Worm (Caenorhabditis elegans) whole organism, mixed stage, embryonic: ENCODE results near the gene tdp-1.

Experiments used
- M03D4.4 ChIP-seq: sonication (generic microtip); optimal IDR thresholded peaks from 2 replicates; lab custom pipeline; 2017; ENCODE audit warnings: mild to moderate bottlenecking, missing genetic modification characterization, missing compliant biosample characterization
- bed-3 ChIP-seq: fragments of 200-800 bp; sonication (Bioruptor generic); optimal IDR thresholded peaks from 3 replicates; lab custom pipeline; 2018; ENCODE audit warnings: mild to moderate bottlenecking, missing genetic modification characterization, moderate library complexity, missing compliant biosample characterization
- blmp-1 ChIP-seq: fragments of 150-350 bp; optimal IDR thresholded peaks from 2 replicates; lab custom pipeline; 2014; ENCODE audit warnings: missing biosample characterization, missing genetic modification characterization
- ceh-39 ChIP-seq: fragments of 150-350 bp; optimal IDR thresholded peaks from 2 replicates; lab custom pipeline; 2014; ENCODE audit warnings: missing biosample characterization, missing genetic modification characterization
- ceh-43 ChIP-seq: fragments of 200-800 bp; sonication (Bioruptor generic); optimal IDR thresholded peaks from 2 replicates; lab custom pipeline; 2018; ENCODE audit warnings: mild to moderate bottlenecking, missing genetic modification characterization, moderate library complexity, missing compliant biosample characterization
- ceh-83 ChIP-seq: fragments of 200-800 bp; sonication (Bioruptor generic); optimal IDR thresholded peaks from 2 replicates; lab custom pipeline; 2018; ENCODE audit warnings: mild to moderate bottlenecking, missing genetic modification characterization, missing compliant biosample characterization
- ces-1 ChIP-seq: fragments of 150-350 bp; optimal IDR thresholded peaks from 2 replicates; lab custom pipeline; 2014; ENCODE audit warnings: missing biosample characterization, missing genetic modification reagents, missing genetic modification characterization
- cnd-1 ChIP-seq: fragments of 200-800 bp; sonication (Bioruptor generic); optimal IDR thresholded peaks from 2 replicates; lab custom pipeline; 2018; ENCODE audit warnings: mild to moderate bottlenecking, missing genetic modification characterization, missing compliant biosample characterization
- drap-1 ChIP-seq: fragments of 200-800 bp; sonication (Bioruptor generic); optimal IDR thresholded peaks from 3 replicates; lab custom pipeline; 2018; ENCODE audit warnings: mild to moderate bottlenecking, missing genetic modification characterization, missing compliant biosample characterization
- elt-1 ChIP-seq: sonication (generic microtip); optimal IDR thresholded peaks from 2 replicates; lab custom pipeline; 2017; ENCODE audit warnings: missing genetic modification characterization, mild to moderate bottlenecking, missing compliant biosample characterization, antibody characterized with exemption, moderate library complexity, borderline replicate concordance; ENCODE audit not compliant: insufficient read depth
- elt-3 ChIP-seq: fragments of 150-350 bp; optimal IDR thresholded peaks from 2 replicates; lab custom pipeline; 2014; ENCODE audit warnings: missing biosample characterization, missing genetic modification characterization
- flh-1 ChIP-seq: fragments of 200-800 bp; sonication (Bioruptor generic); optimal IDR thresholded peaks from 2 replicates; lab custom pipeline; 2018; ENCODE audit warnings: mild to moderate bottlenecking, missing genetic modification characterization, moderate library complexity, missing compliant biosample characterization
- ham-2 ChIP-seq: fragments of 200-800 bp; sonication (Bioruptor generic); optimal IDR thresholded peaks from 2 replicates; lab custom pipeline; 2018; ENCODE audit warnings: mild to moderate bottlenecking, missing genetic modification characterization, missing compliant biosample characterization
- lin-13 ChIP-seq: fragments of 150-350 bp; optimal IDR thresholded peaks from 2 replicates; lab custom pipeline; 2014; ENCODE audit warnings: missing biosample characterization, missing genetic modification characterization
- lin-32 ChIP-seq: fragments of 200-800 bp; sonication (Bioruptor generic); optimal IDR thresholded peaks from 2 replicates; lab custom pipeline; 2018; ENCODE audit warnings: mild to moderate bottlenecking, missing genetic modification characterization, missing compliant biosample characterization
- lsy-2 ChIP-seq: fragments of 150-350 bp; optimal IDR thresholded peaks from 2 replicates; lab custom pipeline; 2014; ENCODE audit warnings: missing biosample characterization, missing genetic modification characterization
- mab-5 ChIP-seq: fragments of 150-350 bp; optimal IDR thresholded peaks from 2 replicates; lab custom pipeline; 2014; ENCODE audit warnings: missing biosample characterization, missing genetic modification characterization
- mep-1 ChIP-seq: fragments of 150-350 bp; optimal IDR thresholded peaks from 2 replicates; lab custom pipeline; 2017; ENCODE audit warnings: missing biosample characterization, missing genetic modification reagents, missing genetic modification characterization, inconsistent platforms
- mls-2 ChIP-seq: sonication (generic microtip); optimal IDR thresholded peaks from 2 replicates; lab custom pipeline; 2016; ENCODE audit warnings: mild to moderate bottlenecking, missing genetic modification characterization, moderate library complexity, missing compliant biosample characterization
- nhr-12 ChIP-seq: fragments of 150-350 bp; optimal IDR thresholded peaks from 2 replicates; lab custom pipeline; 2014; ENCODE audit warnings: missing biosample characterization, missing genetic modification characterization
- nhr-2 ChIP-seq: fragments of 150-350 bp; optimal IDR thresholded peaks from 2 replicates; lab custom pipeline; 2014; ENCODE audit warnings: missing biosample characterization, missing genetic modification characterization
- nhr-28 ChIP-seq: fragments of 150-350 bp; optimal IDR thresholded peaks from 2 replicates; lab custom pipeline; 2014; ENCODE audit warnings: missing biosample characterization, missing genetic modification characterization
- nhr-76 ChIP-seq: sonication (generic microtip); optimal IDR thresholded peaks from 2 replicates; lab custom pipeline; 2017; ENCODE audit warnings: missing biosample characterization, missing genetic modification characterization
- pha-4 ChIP-seq: fragments of 150-350 bp; optimal IDR thresholded peaks from 2 replicates; lab custom pipeline; 2018; ENCODE audit warnings: missing biosample characterization, missing genetic modification reagents, missing genetic modification characterization
- sem-2 ChIP-seq: fragments of 200-800 bp; sonication (Bioruptor generic); optimal IDR thresholded peaks from 2 replicates; lab custom pipeline; 2018; ENCODE audit warnings: mild to moderate bottlenecking, missing genetic modification characterization, missing compliant biosample characterization
- snpc-4 ChIP-seq: fragments of 150-350 bp; optimal IDR thresholded peaks from 2 replicates; lab custom pipeline; 2014; ENCODE audit warnings: missing biosample characterization, missing genetic modification characterization
- sptf-1 ChIP-seq: sonication (generic microtip); optimal IDR thresholded peaks from 2 replicates; lab custom pipeline; 2017; ENCODE audit warnings: mild to moderate bottlenecking, missing genetic modification characterization, moderate library complexity, missing compliant biosample characterization
- tbx-8 ChIP-seq: fragments of 200-800 bp; sonication (Bioruptor generic); optimal IDR thresholded peaks from 2 replicates; lab custom pipeline; 2018; ENCODE audit warnings: mild to moderate bottlenecking, missing genetic modification characterization, moderate library complexity, missing compliant biosample characterization
- unc-120 ChIP-seq: sonication (generic microtip); optimal IDR thresholded peaks from 2 replicates; lab custom pipeline; 2017; ENCODE audit warnings: missing genetic modification characterization, missing compliant biosample characterization; ENCODE audit not compliant: poor library complexity, severe bottlenecking
- unc-39 ChIP-seq: fragments of 150-350 bp; optimal IDR thresholded peaks from 2 replicates; lab custom pipeline; 2014; ENCODE audit warnings: missing biosample characterization, missing genetic modification characterization
- unc-62 ChIP-seq: fragments of 150-350 bp; optimal IDR thresholded peaks from 2 replicates; lab custom pipeline; 2014; ENCODE audit warnings: missing biosample characterization, missing genetic modification reagents, missing genetic modification characterization
- zip-8 ChIP-seq: fragments of 150-350 bp; optimal IDR thresholded peaks from 2 replicates; lab custom pipeline; 2014; ENCODE audit warnings: missing biosample characterization, missing genetic modification characterization
- ztf-11 ChIP-seq: fragments of 150-350 bp; optimal IDR thresholded peaks from 2 replicates; lab custom pipeline; 2014; ENCODE audit warnings: missing biosample characterization, missing genetic modification characterization

The tdp-1 gene

DNA sequence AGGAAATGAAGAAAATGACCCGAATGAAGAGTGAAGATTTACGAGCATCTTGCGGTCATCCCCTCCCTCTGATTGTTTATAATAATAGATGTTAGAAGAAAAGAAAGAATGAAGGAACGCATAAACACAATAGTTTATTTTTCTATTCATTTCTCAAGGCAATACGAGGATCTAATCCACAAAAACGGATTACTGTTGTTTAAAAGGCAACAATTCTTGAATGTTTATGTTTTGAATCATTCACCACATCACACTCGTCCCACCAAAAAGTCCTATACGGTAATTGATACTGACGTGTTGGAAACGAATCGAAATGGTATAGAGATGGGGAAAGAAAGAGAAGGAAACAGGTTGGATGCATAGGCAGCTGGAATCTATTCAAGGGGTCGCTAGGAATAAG, 24.0 kb downstream of the tdp-1 start:
- TF ChIP-seq mep-1 (no peak), snpc-4 (no peak), lin-32 (GFP tag; lab: Kevin White, UChicago) (no peak), ceh-39 (tag; lab: Kevin White, UChicago) (no peak), drap-1 (GFP tag; lab: Kevin White, UChicago) (no peak), elt-1 (tag; lab: Kevin White, UChicago) (no peak), sem-2 (GFP tag; lab: Kevin White, UChicago) (no peak), pha-4 (tag; lab: Kevin White, UChicago) (no peak), lin-13 (tag; lab: Kevin White, UChicago) (no peak), mab-5 (tag; lab: Kevin White, UChicago) (no peak), ces-1 (GFP tag; lab: Kevin White, UChicago) (no peak), unc-39 (no peak), M03D4.4 (tag; lab: Kevin White, UChicago) (no peak), nhr-76 (tag; lab: Kevin White, UChicago) (no peak), ham-2 (GFP tag; lab: Kevin White, UChicago) (no peak)

DNA sequence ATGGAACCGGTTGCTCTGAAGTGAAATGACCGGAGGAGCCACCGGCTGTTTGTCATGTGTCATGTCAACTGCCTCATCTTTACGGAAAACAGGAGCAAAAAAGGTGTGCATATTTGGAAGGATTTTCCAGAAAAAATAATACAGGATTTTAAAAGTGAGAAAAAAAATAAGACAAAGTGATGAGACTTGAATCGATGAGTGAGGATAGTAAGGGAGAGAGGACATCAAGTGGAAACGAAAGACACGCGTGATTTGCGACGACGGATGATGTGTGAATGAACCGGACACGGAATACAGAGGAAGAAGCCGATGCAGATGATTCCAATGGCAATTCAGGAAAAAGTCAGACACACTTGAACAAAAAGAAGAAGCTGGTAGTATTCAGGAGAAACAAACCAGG, 26.7 kb downstream of the tdp-1 start:
- TF ChIP-seq mab-5 (tag; lab: Kevin White, UChicago) (no peak), tbx-8 (GFP tag; lab: Kevin White, UChicago) (no peak), lsy-2 (tag; lab: Kevin White, UChicago) (no peak), nhr-76 (tag; lab: Kevin White, UChicago) (no peak), unc-120 (tag; lab: Kevin White, UChicago) (no peak), mls-2 (tag; lab: Kevin White, UChicago) (no peak), ces-1 (GFP tag; lab: Kevin White, UChicago) (no peak), nhr-12 (tag; lab: Kevin White, UChicago) (no peak), elt-3 (tag; lab: Kevin White, UChicago) (no peak), cnd-1 (no peak), zip-8 (tag; lab: Kevin White, UChicago) (no peak), M03D4.4 (tag; lab: Kevin White, UChicago) (no peak), ceh-43 (no peak), ztf-11 (tag; lab: Kevin White, UChicago) (no peak), ham-2 (GFP tag; lab: Kevin White, UChicago) (no peak), blmp-1 (tag; lab: Kevin White, UChicago) (no peak)

- TF ChIP-seq lsy-2 (tag; lab: Kevin White, UChicago), result no peak
- TF ChIP-seq unc-120 (tag; lab: Kevin White, UChicago), result no peak
- TF ChIP-seq cnd-1, result no peak
- peak; percentile 44 for TF ChIP-seq nhr-2
- no peak for TF ChIP-seq sem-2 (GFP tag; lab: Kevin White, UChicago)
Observed at ce11 chrII:9026348-9026747, 28.7 kb downstream of the tdp-1 start.

- no peak for TF ChIP-seq snpc-4
- no peak for TF ChIP-seq ham-2 (GFP tag; lab: Kevin White, UChicago)
- no peak for TF ChIP-seq M03D4.4 (tag; lab: Kevin White, UChicago)
- no peak for TF ChIP-seq ces-1 (GFP tag; lab: Kevin White, UChicago)
- no peak for TF ChIP-seq ceh-83 (GFP tag; lab: Kevin White, UChicago)
- no peak for TF ChIP-seq mep-1
- no peak for TF ChIP-seq nhr-28 (tag; lab: Kevin White, UChicago)
- TF ChIP-seq unc-62, result no peak
- TF ChIP-seq ceh-39 (tag; lab: Kevin White, UChicago), result no peak
- TF ChIP-seq elt-3 (tag; lab: Kevin White, UChicago), result no peak
- no peak for TF ChIP-seq drap-1 (GFP tag; lab: Kevin White, UChicago)
- no peak for TF ChIP-seq bed-3 (GFP tag; lab: Kevin White, UChicago)
- no peak for TF ChIP-seq ztf-11 (tag; lab: Kevin White, UChicago)
- no peak for TF ChIP-seq mls-2 (tag; lab: Kevin White, UChicago)
- no peak for TF ChIP-seq blmp-1 (tag; lab: Kevin White, UChicago)
- no peak for TF ChIP-seq sem-2 (GFP tag; lab: Kevin White, UChicago)
- TF ChIP-seq lsy-2 (tag; lab: Kevin White, UChicago), result no peak
Observed at ce11 chrII:9028096-9028495, 30.5 kb downstream of the tdp-1 start.

ce11 chrII:9029218-9029672, 31.6 kb downstream of the tdp-1 start, which contains the start of gene F37B12.1:
TSS of gene F37B12.1 (minus strand) at chrII:9029268.
- TF ChIP-seq flh-1 (GFP tag; lab: Kevin White, UChicago), result no peak
- TF ChIP-seq elt-1 (tag; lab: Kevin White, UChicago), result no peak
- no peak for TF ChIP-seq ztf-11 (tag; lab: Kevin White, UChicago)
- TF ChIP-seq nhr-12 (tag; lab: Kevin White, UChicago), result no peak
- no peak for TF ChIP-seq lsy-2 (tag; lab: Kevin White, UChicago)
- TF ChIP-seq ceh-39 (tag; lab: Kevin White, UChicago), result no peak
- TF ChIP-seq nhr-2, result no peak
- TF ChIP-seq ceh-83 (GFP tag; lab: Kevin White, UChicago), result no peak
- no peak for TF ChIP-seq sptf-1 (tag; lab: Kevin White, UChicago)
- TF ChIP-seq pha-4 (tag; lab: Kevin White, UChicago), result no peak
- TF ChIP-seq mls-2 (tag; lab: Kevin White, UChicago), result no peak
- no peak for TF ChIP-seq unc-39
- TF ChIP-seq tbx-8 (GFP tag; lab: Kevin White, UChicago), result no peak
- no peak for TF ChIP-seq ces-1 (GFP tag; lab: Kevin White, UChicago)
- TF ChIP-seq drap-1 (GFP tag; lab: Kevin White, UChicago), result no peak
- TF ChIP-seq blmp-1 (tag; lab: Kevin White, UChicago), result no peak
